Fruit fly (Drosophila melanogaster) whole organism, prepupa: ENCODE results near the gene Smvt.

Experiments
- CG11294 ChIP-seq: fragments of 200-800 bp; sonication (Bioruptor generic); IDR thresholded peaks from 2 replicates; pipeline ENCODE4 v1.3.6; 2022; ENCODE audit warnings: missing biosample characterization, missing genetic modification characterization
- CG16779 ChIP-seq: fragments of 200-800 bp; sonication (Bioruptor generic); optimal IDR thresholded peaks from 3 replicates; lab custom pipeline; 2017; ENCODE audit warnings: missing biosample characterization, mild to moderate bottlenecking, missing genetic modification characterization
- CG34406 ChIP-seq: fragments of 200-800 bp; sonication (Bioruptor generic); optimal IDR thresholded peaks from 3 replicates; lab custom pipeline; 2016; ENCODE audit warnings: missing biosample characterization, missing genetic modification characterization
- CG4318 ChIP-seq: fragments of 200-800 bp; sonication (Bioruptor generic); optimal IDR thresholded peaks from 3 replicates; lab custom pipeline; 2017; ENCODE audit warnings: missing biosample characterization, mild to moderate bottlenecking, missing genetic modification characterization
- CG7368 ChIP-seq: fragments of 200-800 bp; sonication (Bioruptor generic); optimal IDR thresholded peaks from 3 replicates; lab custom pipeline; 2016; ENCODE audit warnings: missing biosample characterization, missing genetic modification characterization
- Ets21C ChIP-seq: fragments of 200-800 bp; sonication (Bioruptor generic); optimal IDR thresholded peaks from 3 replicates; lab custom pipeline; 2016; ENCODE audit warnings: missing biosample characterization, missing genetic modification characterization
- Ets96B ChIP-seq: fragments of 200-800 bp; optimal IDR thresholded peaks from 2 replicates; lab custom pipeline; 2019; ENCODE audit warnings: missing biosample characterization, mild to moderate bottlenecking, missing genetic modification characterization, moderate library complexity
- Hr4 ChIP-seq: fragments of 200-800 bp; sonication (Bioruptor generic); optimal IDR thresholded peaks from 3 replicates; lab custom pipeline; 2016; ENCODE audit warnings: missing biosample characterization, missing genetic modification characterization
- OdsH ChIP-seq: fragments of 200-800 bp; sonication (Bioruptor generic); optimal IDR thresholded peaks from 3 replicates; lab custom pipeline; 2016; ENCODE audit warnings: missing biosample characterization, missing genetic modification characterization
- Sox14 ChIP-seq: fragments of 200-800 bp; sonication (Bioruptor generic); optimal IDR thresholded peaks from 3 replicates; lab custom pipeline; 2016; ENCODE audit warnings: missing biosample characterization, missing genetic modification characterization
- eg ChIP-seq: fragments of 200-800 bp; sonication (Bioruptor generic); IDR thresholded peaks from 3 replicates; pipeline ENCODE4 v1.3.6; 2022; ENCODE audit warnings: missing biosample characterization, missing genetic modification characterization
- topi ChIP-seq: fragments of 200-800 bp; sonication (Bioruptor generic); optimal IDR thresholded peaks from 3 replicates; lab custom pipeline; 2016; ENCODE audit warnings: missing biosample characterization, missing genetic modification characterization

DNA sequence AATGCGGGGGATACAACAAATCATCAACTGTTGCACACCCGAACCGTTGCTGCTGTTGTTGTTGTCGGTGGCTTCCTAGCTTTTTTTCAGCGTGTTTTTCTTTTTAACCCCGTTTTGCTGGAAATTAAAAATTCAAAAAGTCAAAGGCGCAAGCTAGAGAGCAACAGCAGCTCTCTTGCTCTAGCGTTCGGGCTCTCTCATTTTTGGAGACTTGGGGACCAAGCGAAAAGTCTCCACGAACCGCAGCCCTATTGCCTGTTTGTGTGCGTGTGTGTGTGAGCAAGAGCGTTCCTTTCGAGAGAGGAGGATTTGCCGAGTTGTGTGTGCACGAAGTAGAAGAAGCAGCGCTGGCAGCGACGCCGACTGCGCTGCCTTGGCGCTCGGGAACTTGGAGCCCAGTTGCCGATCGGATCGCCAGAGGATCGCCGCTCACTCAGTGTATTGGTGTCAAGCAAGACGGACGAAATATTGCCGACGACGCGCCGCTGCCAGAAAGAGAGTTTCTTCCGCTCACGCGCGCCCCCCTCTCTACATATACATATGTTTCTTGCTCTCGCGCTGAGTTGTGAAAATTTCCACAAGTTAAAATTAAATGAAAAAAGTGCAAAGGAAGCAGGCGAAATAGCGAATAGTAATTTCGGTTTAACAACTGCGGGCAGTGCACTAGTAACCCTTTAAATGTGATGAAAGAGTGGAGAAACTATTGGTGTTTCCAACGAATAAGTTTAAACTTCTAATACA, 36.6 kb downstream of the Smvt start:
- TF ChIP-seq Sox14 (GFP tag; lab: Kevin White, UChicago) (no peak), Hr4 (GFP tag; lab: Kevin White, UChicago) (no peak), CG4318 (GFP tag; lab: Kevin White, UChicago) (no peak), topi (GFP tag; lab: Kevin White, UChicago) (peak; percentile 6), Ets96B (no peak), eg (GFP tag; lab: Robert Waterston, UW) (peak; percentile 41; the same call in 1 of the 3 replicates), Ets21C (no peak), CG11294 (GFP tag; lab: Robert Waterston, UW) (no peak), CG34406 (GFP tag; lab: Kevin White, UChicago) (no peak), CG7368 (GFP tag; lab: Kevin White, UChicago) (no peak), CG16779 (tag; lab: Kevin White, UChicago) (peak; percentile 48), OdsH (GFP tag; lab: Kevin White, UChicago) (peak; percentile 29)
